Fruit fly (Drosophila melanogaster) whole organism, embryonic: Measurements from ENCODE around the gene CG14326.
A peak's percentile ranks its signal among the peaks of the same experiment; 100 is the strongest.

Source experiments
- CG10147 ChIP-seq: fragments of 200-800 bp; sonication (Bioruptor generic); optimal IDR thresholded peaks from 2 replicates; lab custom pipeline; 2019; ENCODE audit warnings: missing biosample characterization, mild to moderate bottlenecking, missing genetic modification characterization, moderate library complexity
- CG10431 ChIP-seq: fragments of 200-800 bp; sonication (Bioruptor generic); optimal IDR thresholded peaks from 3 replicates; lab custom pipeline; 2018; ENCODE audit warnings: missing biosample characterization, mild to moderate bottlenecking, missing genetic modification characterization
- CG17359 ChIP-seq: fragments of 200-800 bp; sonication (Bioruptor generic); optimal IDR thresholded peaks from 3 replicates; lab custom pipeline; 2018; ENCODE audit warnings: missing biosample characterization, mild to moderate bottlenecking, missing genetic modification characterization, moderate library complexity
- CG2712 ChIP-seq: fragments of 200-800 bp; optimal IDR thresholded peaks from 3 replicates; lab custom pipeline; 2019; ENCODE audit warnings: missing biosample characterization, mild to moderate bottlenecking, missing genetic modification characterization, moderate library complexity
- CG3407 ChIP-seq: fragments of 200-800 bp; sonication (Bioruptor generic); optimal IDR thresholded peaks from 2 replicates; lab custom pipeline; 2018; ENCODE audit warnings: missing biosample characterization, mild to moderate bottlenecking, missing genetic modification characterization
- CG8478 ChIP-seq: fragments of >200 bp; optimal IDR thresholded peaks from 2 replicates; lab custom pipeline; 2018
- Lpt ChIP-seq: fragments of >200 bp; optimal IDR thresholded peaks from 2 replicates; lab custom pipeline; 2018; ENCODE audit warnings: missing biosample characterization, missing genetic modification characterization
- Taf1 ChIP-seq: fragments of 200-800 bp; sonication (Bioruptor generic); IDR thresholded peaks from 2 replicates; pipeline ENCODE4 v1.3.6; 2022; ENCODE audit warnings: missing biosample characterization, missing genetic modification characterization
- cad ChIP-seq: fragments of >200 bp; optimal IDR thresholded peaks from 2 replicates; lab custom pipeline; 2017; ENCODE audit warnings: missing biosample characterization, missing genetic modification characterization
- gce ChIP-seq: fragments of 200-800 bp; sonication (Bioruptor generic); IDR thresholded peaks from 3 replicates; pipeline ENCODE4 v1.3.6; 2022; ENCODE audit warnings: missing biosample characterization, missing genetic modification characterization
- otp ChIP-seq: fragments of 200-800 bp; sonication (Bioruptor generic); IDR thresholded peaks from 3 replicates; pipeline ENCODE4, ENCODE4 v1.3.6; 2022; ENCODE audit warnings: missing biosample characterization, missing genetic modification characterization
- ttk ChIP-seq: fragments of 200-800 bp; sonication (Bioruptor generic); IDR thresholded peaks from 2 replicates; pipeline ENCODE4 v2.1.2; 2022; ENCODE audit warnings: missing biosample characterization, missing genetic modification characterization

DNA sequence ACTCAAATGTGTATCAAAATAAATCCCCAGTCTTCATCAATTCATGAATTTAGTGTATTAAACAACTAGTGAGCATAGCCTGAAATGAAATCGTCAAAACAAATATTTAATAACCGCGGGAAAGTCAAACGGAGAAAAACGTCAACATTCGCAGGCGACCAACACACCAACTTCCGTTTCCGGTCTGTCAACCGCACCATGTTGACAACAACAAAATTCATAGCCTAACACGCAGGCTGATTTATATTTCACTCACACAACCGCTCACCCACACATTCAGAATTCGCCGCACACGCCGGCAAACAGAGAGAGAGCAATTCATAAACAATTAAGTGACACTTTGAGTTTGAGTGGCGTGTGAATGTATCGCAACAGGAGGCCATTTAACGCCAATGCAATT is 36.1 kb downstream of the CG14326 start:
- peak; percentile 16 for TF ChIP-seq CG3407 (GFP tag; lab: Kevin White, UChicago)
- TF ChIP-seq otp (GFP tag; lab: Robert Waterston, UW), result no peak
- peak; percentile 27 for TF ChIP-seq CG10431 (GFP tag; lab: Kevin White, UChicago)
- TF ChIP-seq ttk, result no peak
- TF ChIP-seq CG10147 (GFP tag; lab: Kevin White, UChicago), result no peak
- TF ChIP-seq Taf1 (GFP tag; lab: Robert Waterston, UW), result no peak
- no peak for TF ChIP-seq cad (GFP tag; lab: Kevin White, UChicago)
- TF ChIP-seq CG17359 (tag; lab: Kevin White, UChicago), result peak; percentile 10
- no peak for TF ChIP-seq Lpt
- no peak for TF ChIP-seq CG8478 (lab: Kevin White, UChicago)
- TF ChIP-seq CG2712 (tag; lab: Kevin White, UChicago), result no peak
- TF ChIP-seq gce (GFP tag; lab: Robert Waterston, UW), result no peak
